Fruit fly (Drosophila melanogaster): Measurements from ENCODE around the gene CG11983.

CG11983 gene

DNA sequence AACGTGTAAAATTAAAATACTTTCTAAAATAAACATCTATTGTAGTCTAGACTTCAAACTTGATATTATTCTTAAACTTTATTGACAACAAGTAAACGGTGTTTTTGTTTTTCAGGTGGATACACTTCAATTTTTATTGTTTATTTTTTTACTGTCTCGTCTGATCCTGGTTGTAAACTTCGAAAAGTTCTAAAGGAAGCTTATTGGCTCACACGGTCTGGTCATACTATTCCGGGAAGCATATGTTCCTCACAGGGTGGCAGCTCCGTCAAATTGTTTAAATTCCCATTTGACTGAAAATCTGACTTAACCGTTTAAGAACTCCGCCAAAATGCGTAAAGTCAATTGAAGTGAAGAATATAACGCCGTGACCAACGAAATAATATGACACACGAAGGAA is at the start of gene CG11983:
Gene CG11983 (plus strand): TSS at position 120 of the 400 bp plus-strand sequence.
- TF ChIP-seq br (GFP tag; optimal IDR thresholded peaks at IDR 0.05): no peak
- TF ChIP-seq Myc (optimal IDR thresholded peaks at IDR 0.05): peak; percentile 28

dm6 chr3R:8959153-8959552 is 49.0 kb upstream of the CG11983 start:
- TF ChIP-seq Dfd (GFP tag; optimal IDR thresholded peaks at IDR 0.05) (peak; percentile 84), sv (GFP tag; optimal IDR thresholded peaks at IDR 0.05) (no peak), CG32264 (GFP tag; optimal IDR thresholded peaks at IDR 0.05) (no peak), psq (GFP tag; optimal IDR thresholded peaks at IDR 0.05) (no peak), Hr78 (GFP tag; optimal IDR thresholded peaks at IDR 0.05) (no peak)

dm6 chr3R:8960329-8960728 is 47.8 kb upstream of the CG11983 start:
- TF ChIP-seq h (GFP tag; optimal IDR thresholded peaks at IDR 0.05) (peak; percentile 17), woc (GFP tag; optimal IDR thresholded peaks at IDR 0.05) (no peak), usp (GFP tag; optimal IDR thresholded peaks at IDR 0.05) (no peak), rgr (GFP tag; optimal IDR thresholded peaks at IDR 0.05) (peak; percentile 12), Sp1 (GFP tag; optimal IDR thresholded peaks at IDR 0.05) (peak; percentile 4), Mio (GFP tag; optimal IDR thresholded peaks at IDR 0.05) (no peak), foxo (GFP tag; optimal IDR thresholded peaks at IDR 0.05) (peak in 1 of 2 experiments; percentile 10), br (GFP tag; optimal IDR thresholded peaks at IDR 0.05) (no peak)

DNA sequence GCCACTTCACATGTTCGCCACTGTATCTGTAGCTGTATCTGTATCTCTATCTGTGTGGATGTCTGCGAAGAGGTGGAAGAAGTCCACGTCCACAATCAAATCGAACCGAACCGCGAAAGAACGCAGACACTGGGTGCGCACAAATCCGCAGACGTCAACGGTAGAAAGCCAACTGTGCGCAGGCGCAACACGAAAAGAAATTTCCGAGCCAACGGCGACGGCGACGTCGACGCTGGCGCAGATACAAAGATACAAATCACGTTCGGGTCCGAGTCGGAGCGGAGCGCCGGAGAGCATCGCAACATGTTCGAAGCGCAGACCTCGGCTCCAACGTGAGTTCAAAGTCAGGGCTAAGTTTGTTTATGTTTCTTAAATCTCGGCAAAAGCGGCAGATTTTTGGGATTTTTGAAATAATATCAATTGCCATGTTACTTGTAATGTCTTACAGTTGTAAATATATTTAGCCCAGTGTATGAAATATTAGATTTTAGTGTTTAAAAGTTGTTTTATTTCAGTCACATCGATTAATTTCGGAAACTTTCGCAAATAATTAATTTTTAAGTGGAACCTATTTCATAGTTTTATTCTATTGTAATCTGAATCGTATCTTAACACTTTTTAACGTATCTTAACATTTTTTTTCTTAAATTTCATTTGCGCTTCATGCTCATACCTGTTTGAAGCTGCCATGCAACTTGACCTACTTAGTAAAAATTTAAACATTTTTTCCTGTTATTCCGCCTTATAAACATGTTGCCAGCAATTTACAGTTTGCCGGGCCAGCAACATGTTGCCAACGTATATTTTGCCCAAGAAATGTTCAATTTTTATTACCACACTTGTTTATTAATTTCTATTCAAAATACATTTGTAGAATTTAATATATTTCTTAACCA is 45.0 kb upstream of the CG11983 start, which contains the start of gene ich:
Gene ich (minus strand): TSS at position 178 of the 896 bp plus-strand sequence.
- TF ChIP-seq psq (GFP tag; optimal IDR thresholded peaks at IDR 0.05) (peak; percentile 26), Hr83 (GFP tag; optimal IDR thresholded peaks at IDR 0.05; ENCODE audit: poor library complexity, severe bottlenecking) (no peak)

DNA sequence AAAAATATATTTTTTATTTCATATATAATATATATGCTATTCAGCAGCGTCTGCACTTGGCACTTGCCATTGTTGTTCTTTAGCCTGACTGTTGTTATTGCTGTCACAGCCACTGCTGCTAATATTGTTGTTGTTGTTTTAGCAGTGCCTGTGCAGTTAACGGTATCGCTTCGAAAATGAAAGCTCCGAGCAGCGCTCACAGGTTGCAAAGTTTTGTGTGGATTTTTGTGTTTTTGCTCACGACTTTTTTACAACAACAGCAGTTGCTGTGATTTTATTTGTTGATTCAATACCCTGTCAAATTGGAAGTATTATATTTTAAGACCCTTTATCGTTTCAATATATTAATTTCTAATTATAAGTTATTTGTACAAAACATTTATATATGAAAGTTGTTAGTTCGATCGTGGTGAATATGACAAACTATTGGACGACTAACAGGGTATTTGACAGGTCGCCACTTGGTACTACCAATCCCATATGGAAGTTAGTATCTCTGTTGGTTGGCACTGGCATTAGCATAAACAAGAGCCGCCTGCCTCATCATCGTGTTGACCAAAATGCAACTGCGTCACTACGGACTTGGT is 44.3 kb upstream of the CG11983 start:
- TF ChIP-seq lola (GFP tag; optimal IDR thresholded peaks at IDR 0.05): no peak
- no peak for TF ChIP-seq Dif (GFP tag; optimal IDR thresholded peaks at IDR 0.05; ENCODE audit: partially characterized antibody)
- TF ChIP-seq Jra (GFP tag; optimal IDR thresholded peaks at IDR 0.05): no peak
- no peak for TF ChIP-seq fru (GFP tag; optimal IDR thresholded peaks at IDR 0.05)
- no peak for TF ChIP-seq Dfd (GFP tag; optimal IDR thresholded peaks at IDR 0.05)
- no peak for TF ChIP-seq Rel (GFP tag; optimal IDR thresholded peaks at IDR 0.05)
- TF ChIP-seq Rel (tag; optimal IDR thresholded peaks at IDR 0.05): no peak

DNA sequence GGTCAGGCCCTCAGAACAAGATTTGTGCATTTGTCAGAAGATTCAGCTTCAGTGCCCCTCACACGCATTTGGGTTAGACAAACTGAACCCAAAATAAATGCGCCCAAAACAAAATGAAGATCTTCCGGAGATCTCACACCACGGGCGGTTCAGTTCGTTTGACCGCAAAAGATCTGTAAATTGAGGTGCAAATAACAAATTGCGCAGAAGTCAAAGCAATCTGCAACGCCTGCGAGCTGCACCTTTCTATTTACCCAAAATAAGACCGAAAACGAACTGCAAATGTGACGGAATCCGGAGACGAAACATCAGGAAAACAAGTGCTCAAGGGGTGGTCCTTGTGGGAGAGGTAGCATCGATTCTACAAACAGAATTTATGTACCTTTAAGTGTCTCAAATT is 42.6 kb upstream of the CG11983 start:
- TF ChIP-seq Hr83 (GFP tag; optimal IDR thresholded peaks at IDR 0.05; ENCODE audit: poor library complexity, severe bottlenecking) (no peak), br (GFP tag; optimal IDR thresholded peaks at IDR 0.05) (no peak), Dif (GFP tag; optimal IDR thresholded peaks at IDR 0.05; ENCODE audit: partially characterized antibody) (no peak), dmrt93B (GFP tag; optimal IDR thresholded peaks at IDR 0.05) (no peak), Abd-B (GFP tag; optimal IDR thresholded peaks at IDR 0.05) (no peak)

DNA sequence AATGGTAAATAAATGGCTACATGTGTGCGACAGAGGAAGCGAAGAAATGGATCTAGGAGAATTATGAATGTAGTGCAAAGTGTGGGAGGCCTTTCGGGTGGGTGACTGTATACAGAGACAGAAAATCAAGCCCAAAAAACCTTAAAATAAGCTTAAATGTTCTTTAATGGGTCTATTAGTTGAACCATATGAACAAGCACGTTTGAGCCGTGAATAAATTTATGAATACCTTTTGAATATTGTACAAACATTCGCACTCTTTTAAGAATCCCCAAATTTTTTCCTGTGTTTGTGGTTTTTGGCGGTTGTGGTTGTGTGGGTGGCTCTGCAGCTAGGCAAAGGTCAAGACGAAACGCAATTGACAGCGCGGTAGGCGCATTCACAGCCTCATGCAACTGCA is 41.5 kb upstream of the CG11983 start:
- TF ChIP-seq sv (GFP tag; optimal IDR thresholded peaks at IDR 0.05) (no peak), OdsH (GFP tag; optimal IDR thresholded peaks at IDR 0.05) (no peak), HLH106 (tag; optimal IDR thresholded peaks at IDR 0.05) (no peak)

DNA sequence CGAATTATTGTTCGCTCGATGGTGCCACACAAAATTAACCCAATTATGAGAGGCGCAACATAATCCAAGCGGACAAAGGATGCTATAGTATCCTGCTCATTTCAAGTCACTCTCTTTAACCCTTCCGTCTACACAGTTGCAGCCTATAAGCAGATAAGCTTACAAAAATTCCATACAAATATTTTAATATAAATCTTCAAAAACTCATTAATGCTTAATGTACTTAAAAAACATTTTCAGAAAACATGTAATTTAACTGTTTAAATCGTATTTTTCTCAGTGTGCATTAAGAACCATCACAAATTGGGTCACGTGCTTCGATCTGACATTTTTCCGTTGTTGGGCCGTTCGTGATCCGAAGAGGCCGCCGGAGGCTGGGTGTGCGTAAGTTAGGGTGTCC is 39.3 kb upstream of the CG11983 start:
- TF ChIP-seq br (GFP tag; optimal IDR thresholded peaks at IDR 0.05): peak; percentile 50
- TF ChIP-seq Sp1 (GFP tag; optimal IDR thresholded peaks at IDR 0.05): peak; percentile 33
- TF ChIP-seq Rel (GFP tag; optimal IDR thresholded peaks at IDR 0.05): no peak
- TF ChIP-seq Rel (tag; optimal IDR thresholded peaks at IDR 0.05): no peak
- peak; percentile 42 for TF ChIP-seq fru (GFP tag; optimal IDR thresholded peaks at IDR 0.05)
- TF ChIP-seq foxo (GFP tag; optimal IDR thresholded peaks at IDR 0.05): peak in 1 of 2 experiments; percentile 62
- peak; percentile 38 for TF ChIP-seq ey (GFP tag; optimal IDR thresholded peaks at IDR 0.05)
- peak; percentile 21 for TF ChIP-seq woc (GFP tag; optimal IDR thresholded peaks at IDR 0.05)
- peak; percentile 66 for TF ChIP-seq OdsH (GFP tag; optimal IDR thresholded peaks at IDR 0.05)
- no peak for TF ChIP-seq Dfd (GFP tag; optimal IDR thresholded peaks at IDR 0.05)
- TF ChIP-seq Dif (GFP tag; optimal IDR thresholded peaks at IDR 0.05; ENCODE audit: partially characterized antibody): no peak
- peak; percentile 10 for TF ChIP-seq Hnf4 (GFP tag; optimal IDR thresholded peaks at IDR 0.05)
- TF ChIP-seq CG32264 (GFP tag; optimal IDR thresholded peaks at IDR 0.05): no peak
- peak; percentile 8 for TF ChIP-seq dmrt93B (GFP tag; optimal IDR thresholded peaks at IDR 0.05)
- peak; percentile 55 for TF ChIP-seq h (GFP tag; optimal IDR thresholded peaks at IDR 0.05)
- peak; percentile 27 for TF ChIP-seq rgr (GFP tag; optimal IDR thresholded peaks at IDR 0.05)
- peak; percentile 48 for TF ChIP-seq HLH106 (tag; optimal IDR thresholded peaks at IDR 0.05)
